Fruit fly (Drosophila melanogaster) S2 (cell line): ENCODE data around the gene ida.

Source experiments
- CG8478 ChIP-seq: fragments of >200 bp; optimal IDR thresholded peaks from 2 replicates; lab custom pipeline; 2018
- CTCF ChIP-seq, 2 experiments: fragments of >200 bp; optimal IDR thresholded peaks; 2 replicates each; lab custom pipeline; 2018

DNA sequence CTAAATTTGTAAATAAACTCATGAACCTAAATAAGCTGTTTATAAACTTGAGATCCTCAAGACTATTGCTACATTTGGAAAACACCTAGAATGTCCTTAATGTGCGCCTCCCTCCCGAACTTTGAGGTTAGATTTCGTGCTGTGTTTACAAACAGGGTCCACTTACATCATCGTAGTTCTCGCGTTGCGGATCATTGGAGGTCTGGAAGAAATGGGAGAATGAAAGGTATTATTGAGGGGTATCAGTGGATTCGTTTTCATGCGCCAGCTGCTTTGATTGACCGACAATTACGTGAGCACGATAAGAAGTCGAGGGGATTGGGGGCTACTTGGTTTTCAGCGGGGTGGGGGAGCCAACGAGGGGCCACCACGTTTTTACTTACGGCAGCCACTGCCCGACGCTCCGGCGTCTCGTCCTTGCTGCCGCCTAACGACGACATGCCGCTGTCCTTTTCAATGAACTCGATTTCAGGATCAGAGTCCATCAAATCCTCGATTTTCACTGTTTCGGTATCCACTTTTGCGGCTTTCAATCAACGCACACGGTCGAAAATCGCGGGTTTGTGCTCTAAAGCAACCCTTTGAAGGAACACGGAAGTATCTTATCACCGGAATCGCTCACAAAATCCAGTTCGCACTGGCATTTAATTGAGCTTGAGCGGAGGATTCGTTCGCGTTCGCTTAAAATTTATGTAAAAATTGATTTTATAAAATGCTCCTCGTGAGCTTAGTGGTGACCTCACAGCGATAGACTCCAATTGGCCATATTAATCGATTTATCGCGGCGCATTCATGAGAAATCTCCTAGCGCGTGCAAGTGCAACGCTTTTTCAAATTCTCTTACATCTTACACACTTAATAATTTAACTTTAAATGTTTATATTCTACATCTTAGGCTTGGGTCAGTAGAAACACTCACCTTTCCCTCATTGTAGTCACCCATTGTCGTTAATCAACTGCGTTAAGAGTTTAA, 4.0 kb downstream of the ida start:
- TF ChIP-seq CG8478 (no peak), CTCF (optimal IDR thresholded peaks at IDR 0.05; lab: Kevin White, UChicago) (no peak)
